Worm (Caenorhabditis elegans) whole organism, L1 larva: ENCODE results near the gene unc-31.

Source experiments
- C16A3.4 ChIP-seq: fragments of 150-350 bp; optimal IDR thresholded peaks from 2 replicates; lab custom pipeline; 2014; ENCODE audit warnings: missing biosample characterization, missing genetic modification characterization
- F16B12.6 ChIP-seq: fragments of 150-350 bp; optimal IDR thresholded peaks from 2 replicates; lab custom pipeline; 2014; ENCODE audit warnings: missing biosample characterization, missing genetic modification characterization
- Y116A8C.19 ChIP-seq: sonication (generic microtip); optimal IDR thresholded peaks from 2 replicates; lab custom pipeline; 2016; ENCODE audit warnings: missing compliant biosample characterization, missing genetic modification characterization, borderline replicate concordance
- alr-1 ChIP-seq: fragments of 200-800 bp; sonication (Bioruptor generic); optimal IDR thresholded peaks from 2 replicates; lab custom pipeline; 2018; ENCODE audit warnings: borderline replicate concordance, mild to moderate bottlenecking, missing genetic modification characterization, missing compliant biosample characterization
- blmp-1 ChIP-seq: fragments of 150-350 bp; optimal IDR thresholded peaks from 2 replicates; lab custom pipeline; 2014; ENCODE audit warnings: missing biosample characterization, missing genetic modification characterization
- ceh-82 ChIP-seq, 3 experiments: fragments of 150-350 bp in 1 of 3; sonication (generic microtip) in 2 of 3; optimal IDR thresholded peaks; 2 replicates each; lab custom pipeline; 2014 to 2017; ENCODE audit warnings: missing biosample characterization in 3 of 3, missing genetic modification characterization in 3 of 3
- dpl-1 ChIP-seq, 3 experiments: fragments of 150-350 bp in 2 of 3; sonication (generic microtip) in 1 of 3; optimal IDR thresholded peaks; 2 replicates each; lab custom pipeline; 2014 to 2017; ENCODE audit warnings: missing biosample characterization in 3 of 3, missing genetic modification characterization in 3 of 3, missing genetic modification reagents in 3 of 3
- efl-1 ChIP-seq, 4 experiments: fragments of 150-350 bp; optimal IDR thresholded peaks in 3 of 4; peaks in 1 of 4; 1 replicate in 1 of 4; 2 replicates in 3 of 4; lab custom pipeline; 2014; ENCODE audit warnings: missing biosample characterization in 2 of 4, missing genetic modification characterization in 2 of 4, missing genetic modification reagents in 2 of 4
- egl-13 ChIP-seq: sonication (generic microtip); optimal IDR thresholded peaks from 2 replicates; lab custom pipeline; 2016; ENCODE audit warnings: missing genotype, missing genetic modification reagents, missing genetic modification characterization, missing compliant biosample characterization
- elt-2 ChIP-seq: sonication (generic microtip); optimal IDR thresholded peaks from 2 replicates; lab custom pipeline; 2016; ENCODE audit warnings: missing genetic modification characterization, mild to moderate bottlenecking, inconsistent platforms, missing compliant biosample characterization, missing genetic modification reagents
- fkh-8 ChIP-seq: sonication (generic microtip); optimal IDR thresholded peaks from 2 replicates; lab custom pipeline; 2016; ENCODE audit warnings: mild to moderate bottlenecking, missing genetic modification characterization, missing compliant biosample characterization
- fos-1 ChIP-seq: fragments of 150-350 bp; optimal IDR thresholded peaks from 2 replicates; lab custom pipeline; 2014; ENCODE audit warnings: missing biosample characterization, missing genetic modification characterization
- grh-1 ChIP-seq: fragments of 200-800 bp; sonication (Bioruptor generic); IDR thresholded peaks from 2 replicates; pipeline ENCODE4 v1.3.6; 2022; ENCODE audit warnings: missing genetic modification reagents, missing genetic modification characterization, missing compliant biosample characterization
- hlh-17 ChIP-seq: fragments of 200-800 bp; sonication (Bioruptor generic); optimal IDR thresholded peaks from 2 replicates; lab custom pipeline; 2018; ENCODE audit warnings: missing genetic modification characterization, mild to moderate bottlenecking, missing compliant biosample characterization, moderate library complexity, borderline replicate concordance
- hlh-4 ChIP-seq: sonication (generic microtip); optimal IDR thresholded peaks from 2 replicates; lab custom pipeline; 2016; ENCODE audit warnings: mild to moderate bottlenecking, missing genetic modification characterization, missing compliant biosample characterization
- hpl-2 ChIP-seq: fragments of 150-350 bp; optimal IDR thresholded peaks from 2 replicates; lab custom pipeline; 2014; ENCODE audit warnings: missing biosample characterization, missing genetic modification reagents, missing genetic modification characterization
- irx-1 ChIP-seq: sonication (generic microtip); optimal IDR thresholded peaks from 2 replicates; lab custom pipeline; 2016; ENCODE audit warnings: missing genetic modification characterization, missing compliant biosample characterization
- jun-1 ChIP-seq: fragments of 150-350 bp; optimal IDR thresholded peaks from 2 replicates; lab custom pipeline; 2014; ENCODE audit warnings: missing biosample characterization, missing genetic modification reagents, missing genetic modification characterization
- lin-14 ChIP-seq: fragments of 200-800 bp; sonication (Bioruptor generic); optimal IDR thresholded peaks from 2 replicates; lab custom pipeline; 2018; ENCODE audit warnings: mild to moderate bottlenecking, missing genetic modification characterization, moderate library complexity, missing compliant biosample characterization
- lin-15B ChIP-seq: fragments of 150-350 bp; sonication (generic microtip); optimal IDR thresholded peaks from 3 replicates; lab custom pipeline; 2014; ENCODE audit warnings: missing biosample characterization, missing genetic modification characterization
- lin-35 ChIP-seq, 2 experiments: fragments of 150-350 bp; optimal IDR thresholded peaks; 2 replicates each; lab custom pipeline; 2014; ENCODE audit warnings: missing biosample characterization in 2 of 2, missing genetic modification characterization in 2 of 2, missing genetic modification reagents in 2 of 2
- lin-39 ChIP-seq: fragments of 150-350 bp; optimal IDR thresholded peaks from 2 replicates; lab custom pipeline; 2014; ENCODE audit warnings: missing biosample characterization, missing genetic modification reagents, missing genetic modification characterization
- lir-3 ChIP-seq: sonication (generic microtip); optimal IDR thresholded peaks from 2 replicates; lab custom pipeline; 2016; ENCODE audit warnings: mild to moderate bottlenecking, missing genetic modification characterization, moderate library complexity, missing compliant biosample characterization; ENCODE audit not compliant: poor library complexity
- lsy-2 ChIP-seq, 2 experiments: fragments of 150-350 bp; optimal IDR thresholded peaks; 2 replicates each; lab custom pipeline; 2014; ENCODE audit warnings: missing biosample characterization in 2 of 2, missing genetic modification characterization in 2 of 2
- mdl-1 ChIP-seq, 2 experiments: fragments of 150-350 bp; optimal IDR thresholded peaks; 2 replicates each; lab custom pipeline; 2014 to 2017; ENCODE audit warnings: missing biosample characterization in 2 of 2, missing genetic modification characterization in 2 of 2, inconsistent platforms in 1 of 2
- mef-2 ChIP-seq: fragments of 150-350 bp; optimal IDR thresholded peaks from 2 replicates; lab custom pipeline; 2014; ENCODE audit warnings: missing biosample characterization, missing genetic modification characterization
- mep-1 ChIP-seq: fragments of 150-350 bp; optimal IDR thresholded peaks from 2 replicates; lab custom pipeline; 2014; ENCODE audit warnings: missing biosample characterization, missing genetic modification characterization
- nhr-19 ChIP-seq: fragments of 200-800 bp; sonication (Bioruptor generic); conservative IDR thresholded peaks from 2 replicates; pipeline ENCODE4 v1.3.6; 2022; ENCODE audit warnings: missing genetic modification characterization, missing compliant biosample characterization
- nhr-237 ChIP-seq: fragments of 150-350 bp; optimal IDR thresholded peaks from 2 replicates; lab custom pipeline; 2014; ENCODE audit warnings: missing biosample characterization, missing genetic modification characterization
- nhr-28 ChIP-seq: fragments of 150-350 bp; optimal IDR thresholded peaks from 2 replicates; lab custom pipeline; 2014; ENCODE audit warnings: missing biosample characterization, missing genetic modification characterization
- nhr-47 ChIP-seq: sonication (generic microtip); optimal IDR thresholded peaks from 2 replicates; lab custom pipeline; 2016; ENCODE audit warnings: mild to moderate bottlenecking, missing genetic modification characterization, moderate library complexity, missing compliant biosample characterization
- nhr-71 ChIP-seq: sonication (generic microtip); optimal IDR thresholded peaks from 2 replicates; lab custom pipeline; 2016; ENCODE audit warnings: mild to moderate bottlenecking, missing genetic modification characterization, moderate library complexity, missing compliant biosample characterization
- nhr-76 ChIP-seq: sonication (generic microtip); optimal IDR thresholded peaks from 2 replicates; lab custom pipeline; 2017; ENCODE audit warnings: missing biosample characterization, missing genetic modification characterization
- nhr-84 ChIP-seq: sonication (generic microtip); optimal IDR thresholded peaks from 2 replicates; lab custom pipeline; 2017; ENCODE audit warnings: missing biosample characterization, missing genetic modification characterization
- nhr-85 ChIP-seq: sonication (generic microtip); peaks from one replicate; lab custom pipeline; 2016; ENCODE audit warnings: missing genetic modification characterization, inconsistent platforms, missing compliant biosample characterization
- nhr-90 ChIP-seq: sonication (generic microtip); optimal IDR thresholded peaks from 2 replicates; lab custom pipeline; 2016; ENCODE audit warnings: mild to moderate bottlenecking, missing genetic modification characterization, missing compliant biosample characterization; ENCODE audit not compliant: poor library complexity
- rnt-1 ChIP-seq: sonication (generic microtip); optimal IDR thresholded peaks from 2 replicates; lab custom pipeline; 2016; ENCODE audit warnings: mild to moderate bottlenecking, missing genetic modification characterization, moderate library complexity, missing compliant biosample characterization
- skn-1 ChIP-seq: fragments of 150-350 bp; optimal IDR thresholded peaks from 2 replicates; lab custom pipeline; 2014; ENCODE audit warnings: missing biosample characterization, missing genetic modification characterization
- snpc-4 ChIP-seq: fragments of 150-350 bp; optimal IDR thresholded peaks from 2 replicates; lab custom pipeline; 2014; ENCODE audit warnings: missing biosample characterization, missing genetic modification characterization
- snu-23 ChIP-seq: sonication (generic microtip); optimal IDR thresholded peaks from 2 replicates; lab custom pipeline; 2016; ENCODE audit warnings: missing genetic modification characterization, missing compliant biosample characterization
- sox-4 ChIP-seq: sonication (generic microtip); optimal IDR thresholded peaks from 2 replicates; lab custom pipeline; 2016; ENCODE audit warnings: missing genetic modification characterization, missing compliant biosample characterization
- unc-86 ChIP-seq: sonication (generic microtip); optimal IDR thresholded peaks from 2 replicates; lab custom pipeline; 2016; ENCODE audit warnings: missing genetic modification characterization, missing compliant biosample characterization
- unc-98 ChIP-seq: fragments of 200-800 bp; sonication (Bioruptor generic); IDR thresholded peaks from 2 replicates; pipeline ENCODE4 v1.3.6; 2022; ENCODE audit warnings: missing genetic modification characterization, missing compliant biosample characterization
- zip-4 ChIP-seq: fragments of 200-800 bp; sonication (Bioruptor generic); optimal IDR thresholded peaks from 2 replicates; lab custom pipeline; 2018; ENCODE audit warnings: mild to moderate bottlenecking, missing genetic modification characterization, moderate library complexity, missing compliant biosample characterization

unc-31 gene

DNA sequence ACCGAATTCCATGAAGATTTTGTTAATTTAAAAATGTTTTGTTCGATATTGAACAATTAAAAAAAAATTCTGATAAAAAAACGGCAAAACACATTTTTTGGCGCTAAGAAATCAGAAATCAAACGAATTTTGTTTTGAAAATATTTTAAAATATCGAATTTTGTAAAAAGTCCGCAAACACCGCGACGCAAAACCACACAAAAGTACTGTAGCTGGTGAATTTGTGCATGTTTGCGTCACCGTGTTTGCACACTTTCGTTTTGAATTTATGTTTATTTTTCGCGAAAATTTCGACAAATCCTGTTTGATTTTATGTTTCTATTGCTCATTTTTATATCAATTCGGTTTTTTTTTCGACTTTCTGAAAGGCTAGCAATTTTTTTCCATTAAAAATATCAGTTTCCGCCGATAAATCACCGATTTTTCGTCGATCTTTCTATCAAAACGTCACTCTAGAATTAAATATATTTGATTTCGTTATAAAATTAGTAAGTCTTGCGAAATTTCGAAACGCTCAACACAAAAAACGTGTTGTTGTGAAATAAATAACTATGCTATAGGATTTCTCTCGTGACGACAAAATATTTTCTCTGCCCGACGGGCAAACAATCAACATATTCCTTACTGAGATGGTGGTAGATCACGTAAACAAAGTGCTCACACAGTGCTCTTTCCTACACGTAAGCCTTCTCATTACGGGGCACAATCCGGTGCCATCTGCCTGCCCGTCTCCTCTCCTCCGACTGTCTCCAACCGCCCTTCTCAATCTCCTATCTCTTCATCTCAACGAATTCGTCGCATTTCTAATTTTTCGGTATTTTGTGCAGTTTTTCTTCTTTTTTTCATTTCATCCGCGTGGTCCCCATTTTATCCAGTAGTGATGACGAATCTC is 58.2 kb downstream of the unc-31 start:
- peak; percentile 12 for TF ChIP-seq hpl-2
- TF ChIP-seq mdl-1 (tag; optimal IDR thresholded peaks at IDR 0.05; lab: Kevin White, UChicago): no peak
- TF ChIP-seq dpl-1 (GFP tag; optimal IDR thresholded peaks at IDR 0.05; lab: Kevin White, UChicago): peak in 1 of 3 experiments; percentile 15
- no peak for TF ChIP-seq snpc-4 (tag; lab: Kevin White, UChicago)
- peak; percentile 48 for TF ChIP-seq lin-14 (GFP tag; lab: Kevin White, UChicago)
- TF ChIP-seq lsy-2 (tag; optimal IDR thresholded peaks at IDR 0.05; lab: Kevin White, UChicago): peak; percentile 38 to 74
- peak; percentile 65 for TF ChIP-seq F16B12.6
- no peak for TF ChIP-seq alr-1 (tag; lab: Kevin White, UChicago)
- peak in 1 of 2 experiments; percentile 67 for TF ChIP-seq efl-1 (optimal IDR thresholded peaks at IDR 0.05; lab: Kevin White, UChicago)
- TF ChIP-seq efl-1 (GFP tag; optimal IDR thresholded peaks at IDR 0.05 in 1 of 2; lab: Kevin White, UChicago): peak; percentile 37 to 91
- no peak for TF ChIP-seq lir-3 (tag; lab: Kevin White, UChicago)
- peak; percentile 9 for TF ChIP-seq skn-1 (tag; lab: Kevin White, UChicago)

DNA sequence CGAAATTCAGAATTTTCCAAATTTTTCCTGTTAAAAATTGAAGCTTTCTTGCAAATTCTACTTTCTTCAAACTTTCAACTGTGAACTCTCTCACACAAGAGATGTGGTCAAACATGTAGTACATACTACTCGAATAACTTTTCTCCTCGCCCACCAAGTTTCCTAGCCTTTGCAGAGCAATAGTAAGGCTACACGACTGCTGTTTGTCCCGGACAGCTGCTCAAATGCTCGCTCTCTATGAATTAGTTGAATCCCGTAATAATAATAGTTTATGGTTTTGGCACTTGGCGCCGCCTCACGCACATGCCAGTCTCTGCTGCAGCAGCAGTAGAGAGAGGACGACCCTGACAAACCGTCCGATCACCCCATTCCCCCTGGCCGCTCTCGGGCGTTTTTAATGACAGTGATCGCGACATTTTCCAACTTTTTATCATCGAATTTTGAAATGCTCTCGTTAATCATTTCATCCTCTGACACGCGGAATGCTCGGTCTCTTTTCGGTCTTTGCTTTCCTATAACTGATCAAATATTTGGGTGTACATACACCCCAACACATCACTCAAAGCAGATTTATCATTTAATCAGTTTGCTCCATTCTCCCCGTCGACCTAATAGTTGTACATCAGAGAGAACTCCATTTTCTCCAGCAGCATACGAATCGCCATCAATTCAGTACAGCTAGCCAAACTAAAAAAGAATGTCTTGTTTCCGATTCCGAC is 60.2 kb downstream of the unc-31 start:
- TF ChIP-seq elt-2 (tag; lab: Kevin White, UChicago) (peak; percentile 24), efl-1 (optimal IDR thresholded peaks at IDR 0.05; lab: Kevin White, UChicago) (no peak), efl-1 (GFP tag; optimal IDR thresholded peaks at IDR 0.05 in 1 of 2; lab: Kevin White, UChicago) (peak in 1 of 2 experiments; percentile 92), lin-35 (GFP tag; optimal IDR thresholded peaks at IDR 0.05; lab: Kevin White, UChicago) (peak in 1 of 2 experiments; percentile 3), unc-98 (GFP tag; lab: Robert Waterston, UW) (no peak), rnt-1 (tag; lab: Kevin White, UChicago) (peak; percentile 25), sox-4 (tag; lab: Kevin White, UChicago) (no peak), unc-86 (tag; lab: Kevin White, UChicago) (no peak), nhr-71 (tag; lab: Kevin White, UChicago) (peak; percentile 25), hlh-17 (GFP tag; lab: Kevin White, UChicago) (no peak), Y116A8C.19 (tag; lab: Kevin White, UChicago) (no peak), mef-2 (tag; lab: Kevin White, UChicago) (no peak), fkh-8 (no peak)

- TF ChIP-seq elt-2 (tag; lab: Kevin White, UChicago) (no peak), fos-1 (tag; lab: Kevin White, UChicago) (peak; percentile 94), lin-15B (tag; lab: Kevin White, UChicago) (no peak), lin-14 (GFP tag; lab: Kevin White, UChicago) (peak; percentile 57), ceh-82 (tag; optimal IDR thresholded peaks at IDR 0.05; lab: Kevin White, UChicago) (peak in 1 of 3 experiments; percentile 29), nhr-85 (tag; lab: Kevin White, UChicago) (peak; percentile 71), mep-1 (tag; lab: Kevin White, UChicago) (peak; percentile 25), nhr-28 (tag; lab: Kevin White, UChicago) (no peak), fkh-8 (no peak), nhr-90 (tag; lab: Kevin White, UChicago) (no peak), egl-13 (tag; lab: Kevin White, UChicago) (no peak), C16A3.4 (tag; lab: Kevin White, UChicago) (no peak), hlh-4 (tag; lab: Kevin White, UChicago) (no peak), irx-1 (no peak), lin-39 (tag; lab: Kevin White, UChicago) (no peak), grh-1 (no peak), zip-4 (GFP tag; lab: Kevin White, UChicago) (no peak), nhr-47 (peak; percentile 20), efl-1 (optimal IDR thresholded peaks at IDR 0.05; lab: Kevin White, UChicago) (peak; percentile 14 to 27), efl-1 (GFP tag; optimal IDR thresholded peaks at IDR 0.05 in 1 of 2; lab: Kevin White, UChicago) (no peak), sox-4 (tag; lab: Kevin White, UChicago) (no peak), nhr-84 (tag; lab: Kevin White, UChicago) (no peak), nhr-19 (GFP tag; lab: Robert Waterston, UW) (no peak), nhr-76 (tag; lab: Kevin White, UChicago) (no peak), mdl-1 (tag; optimal IDR thresholded peaks at IDR 0.05; lab: Kevin White, UChicago) (no peak), nhr-237 (tag; lab: Kevin White, UChicago) (no peak), snu-23 (peak; percentile 10), jun-1 (tag; lab: Kevin White, UChicago) (peak; percentile 38), blmp-1 (tag; lab: Kevin White, UChicago) (peak; percentile 24)
Observed at ce11 chrIV:12834417-12834731, 60.7 kb downstream of the unc-31 start.
